Fruit fly (Drosophila melanogaster): ENCODE measurements around the gene RpS19b.

Gene RpS19b

dm6 chr3R:23919366-23919765 lies 14.0 kb downstream of the RpS19b start (continued):
- TF ChIP-seq Ptx1 (GFP tag; IDR thresholded peaks at IDR 0.05) = no peak
- TF ChIP-seq caup (GFP tag; optimal IDR thresholded peaks at IDR 0.05; ENCODE audit: severe bottlenecking) = peak; percentile 69
- no peak for TF ChIP-seq gro (GFP tag; optimal IDR thresholded peaks at IDR 0.05)
- peak; percentile 23 for TF ChIP-seq sd (tag; optimal IDR thresholded peaks at IDR 0.05)
- TF ChIP-seq CG7372 (GFP tag; IDR thresholded peaks at IDR 0.05) = no peak
- no peak for TF ChIP-seq CG9817 (tag; optimal IDR thresholded peaks at IDR 0.05)
- TF ChIP-seq klu (GFP tag; IDR thresholded peaks at IDR 0.05) = no peak
- no peak for TF ChIP-seq slou (GFP tag; optimal IDR thresholded peaks at IDR 0.05)
- TF ChIP-seq Sry-β (GFP tag; optimal IDR thresholded peaks at IDR 0.05) = no peak
- TF ChIP-seq disco-r (GFP tag; optimal IDR thresholded peaks at IDR 0.05) = no peak
- 0 out of 3 replicates have a peak, but pooled peaks have one; percentile 28 for TF ChIP-seq gce (GFP tag; IDR thresholded peaks at IDR 0.05)
- TF ChIP-seq Ssrp (tag; optimal IDR thresholded peaks at IDR 0.05) = no peak
- no peak for TF ChIP-seq stwl (tag; optimal IDR thresholded peaks at IDR 0.05)
- peak in 1 of 2 experiments; percentile 1 for TF ChIP-seq dpn (GFP tag; optimal IDR thresholded peaks at IDR 0.05)
- no peak for TF ChIP-seq Bteb2 (GFP tag; optimal IDR thresholded peaks at IDR 0.05)
- no peak for TF ChIP-seq Dref (GFP tag; IDR thresholded peaks at IDR 0.05)
- no peak for TF ChIP-seq CG42726 (GFP tag; IDR thresholded peaks at IDR 0.05; ENCODE audit: partially characterized antibody)
- TF ChIP-seq tgo (GFP tag; IDR thresholded peaks at IDR 0.05) = no peak
- TF ChIP-seq CG16815 (GFP tag; optimal IDR thresholded peaks at IDR 0.05) = no peak
- no peak for TF ChIP-seq CG3847 (GFP tag; IDR thresholded peaks at IDR 0.05)
- no peak for TF ChIP-seq zf30C (GFP tag; optimal IDR thresholded peaks at IDR 0.05)
- TF ChIP-seq CG32532 (GFP tag; IDR thresholded peaks at IDR 0.05) = no peak

- TF ChIP-seq CG6254 (GFP tag; optimal IDR thresholded peaks at IDR 0.05) = peak; percentile 2
- TF ChIP-seq sens (GFP tag) = peak; percentile 54
- TF ChIP-seq gsb (GFP tag; IDR thresholded peaks at IDR 0.05) = no peak
- peak; percentile 53 for TF ChIP-seq Ets65A (GFP tag)
- peak; percentile 1 for TF ChIP-seq az2 (GFP tag; optimal IDR thresholded peaks at IDR 0.05)
- peak; percentile 5 for TF ChIP-seq CG2678 (tag; optimal IDR thresholded peaks at IDR 0.05)
- TF ChIP-seq nmo (GFP tag; optimal IDR thresholded peaks at IDR 0.05) = peak; percentile 3
- no peak for TF ChIP-seq caup (GFP tag; optimal IDR thresholded peaks at IDR 0.05; ENCODE audit: severe bottlenecking)
- no peak for TF ChIP-seq prd (optimal IDR thresholded peaks at IDR 0.05)
- TF ChIP-seq prd (GFP tag; IDR thresholded peaks at IDR 0.05) = 0 out of 3 replicates have a peak, but pooled peaks have one; percentile 37
- TF ChIP-seq unpg (GFP tag; optimal IDR thresholded peaks at IDR 0.05) = peak; percentile 3
- no peak for TF ChIP-seq Nf-YA (GFP tag; IDR thresholded peaks at IDR 0.05)
- TF ChIP-seq CG4282 (GFP tag; optimal IDR thresholded peaks at IDR 0.05) = no peak
- no peak for TF ChIP-seq CG6765 (GFP tag; optimal IDR thresholded peaks at IDR 0.05)
- TF ChIP-seq CG10979 (tag; optimal IDR thresholded peaks at IDR 0.05) = peak; percentile 21
- no peak for TF ChIP-seq CG12071 (GFP tag; optimal IDR thresholded peaks at IDR 0.05)
- no peak for TF ChIP-seq Usf (GFP tag; optimal IDR thresholded peaks at IDR 0.05)
- peak in 1 of 2 experiments; percentile 3 for TF ChIP-seq Hr51 (GFP tag; optimal IDR thresholded peaks at IDR 0.05)
- TF ChIP-seq sd (tag; optimal IDR thresholded peaks at IDR 0.05) = no peak
- no peak for TF ChIP-seq CG12104 (GFP tag; optimal IDR thresholded peaks at IDR 0.05)
- no peak for TF ChIP-seq dmrt11E (tag; optimal IDR thresholded peaks at IDR 0.05)
- peak; percentile 1 for TF ChIP-seq CG1603 (tag; optimal IDR thresholded peaks at IDR 0.05)
- peak; percentile 33 for TF ChIP-seq lbe (GFP tag; optimal IDR thresholded peaks at IDR 0.05)
- TF ChIP-seq ATbp (GFP tag; optimal IDR thresholded peaks at IDR 0.05) = no peak
- peak; percentile 40 for TF ChIP-seq Sox102F (GFP tag; optimal IDR thresholded peaks at IDR 0.05)
- 0 out of 2 replicates have a peak, but pooled peaks have one; percentile 13 for TF ChIP-seq Xrp1 (GFP tag; IDR thresholded peaks at IDR 0.05)
- peak; percentile 78 for TF ChIP-seq Med (GFP tag)
- TF ChIP-seq CG30403 (GFP tag; optimal IDR thresholded peaks at IDR 0.05) = peak; percentile 7
- TF ChIP-seq Drgx (GFP tag; IDR thresholded peaks at IDR 0.05) = peak; percentile 57
- TF ChIP-seq nom (GFP tag; optimal IDR thresholded peaks at IDR 0.05) = peak; percentile 62
- TF ChIP-seq ind (GFP tag; optimal IDR thresholded peaks at IDR 0.05) = peak; percentile 1
Observed at dm6 chr3R:23915967-23916366, 17.4 kb downstream of the RpS19b start.
